Worm (Caenorhabditis elegans) whole organism, L4 larva: ENCODE data around the gene sre-36.

Source experiments
- D1046.2 ChIP-seq: fragments of 200-800 bp; sonication (Bioruptor generic); IDR thresholded peaks from 2 replicates; pipeline ENCODE4 v1.3.6; 2022; ENCODE audit warnings: missing genetic modification characterization, missing compliant biosample characterization
- F10B5.3 ChIP-seq: sonication (generic microtip); optimal IDR thresholded peaks from 2 replicates; lab custom pipeline; 2016; ENCODE audit warnings: mild to moderate bottlenecking, missing genetic modification characterization, missing compliant biosample characterization
- F26F4.8 ChIP-seq: fragments of 200-800 bp; sonication (Bioruptor generic); conservative IDR thresholded peaks from 2 replicates; pipeline ENCODE4 v1.3.6; 2022; ENCODE audit warnings: missing genetic modification characterization, missing compliant biosample characterization
- F44E2.7 ChIP-seq: fragments of 200-800 bp; sonication (Bioruptor generic); IDR thresholded peaks from 2 replicates; pipeline ENCODE4 v2.1.2; 2022; ENCODE audit warnings: missing genetic modification characterization, missing compliant biosample characterization
- R02D3.7 ChIP-seq: fragments of 150-350 bp; sonication (generic microtip); optimal IDR thresholded peaks from 3 replicates; lab custom pipeline; 2014; ENCODE audit warnings: missing biosample characterization, missing genetic modification characterization
- T20F7.1 ChIP-seq: fragments of 200-800 bp; sonication (Bioruptor generic); optimal IDR thresholded peaks from 2 replicates; lab custom pipeline; 2018; ENCODE audit warnings: mild to moderate bottlenecking, missing genetic modification characterization, missing compliant biosample characterization
- Y105C5A.15 ChIP-seq: fragments of 200-800 bp; sonication (Bioruptor generic); IDR thresholded peaks from 2 replicates; pipeline ENCODE4 v1.3.6; 2022; ENCODE audit warnings: missing genetic modification characterization, missing compliant biosample characterization
- Y48G9A.11 ChIP-seq: fragments of 200-800 bp; sonication (Bioruptor generic); IDR thresholded peaks from 2 replicates; pipeline ENCODE4 v1.3.6; 2022; ENCODE audit warnings: missing genetic modification reagents, missing genetic modification characterization, missing compliant biosample characterization
- Y75B8A.6 ChIP-seq: fragments of 200-800 bp; sonication (Bioruptor generic); IDR thresholded peaks from 2 replicates; pipeline ENCODE4 v1.3.6; 2022; ENCODE audit warnings: missing genetic modification reagents, missing genetic modification characterization, missing compliant biosample characterization
- ZK337.2 ChIP-seq: fragments of 200-800 bp; sonication (Bioruptor generic); IDR thresholded peaks from 2 replicates; pipeline ENCODE4 v1.3.6; 2022; ENCODE audit warnings: missing genetic modification reagents, missing genetic modification characterization, missing compliant biosample characterization
- ZK546.5 ChIP-seq, 2 experiments: sonication (generic microtip); optimal IDR thresholded peaks; 2 replicates each; lab custom pipeline; 2017; ENCODE audit warnings: missing biosample characterization in 2 of 2, missing genetic modification characterization in 2 of 2
- aha-1 ChIP-seq: fragments of 150-350 bp; peaks from one replicate; lab custom pipeline; 2014; ENCODE audit warnings: missing biosample characterization, missing genetic modification characterization
- ama-1 ChIP-seq: fragments of 150-350 bp; optimal IDR thresholded peaks from 2 replicates; lab custom pipeline; 2014; ENCODE audit warnings: inconsistent platforms, mixed read lengths
- ceh-28 ChIP-seq: fragments of 150-350 bp; optimal IDR thresholded peaks from 2 replicates; lab custom pipeline; 2014; ENCODE audit warnings: missing biosample characterization, missing genetic modification reagents, missing genetic modification characterization
- ceh-32 ChIP-seq: sonication (generic microtip); optimal IDR thresholded peaks from 2 replicates; lab custom pipeline; 2016; ENCODE audit warnings: mild to moderate bottlenecking, missing genetic modification characterization, missing compliant biosample characterization; ENCODE audit not compliant: poor library complexity
- daf-12 ChIP-seq: fragments of 150-350 bp; optimal IDR thresholded peaks from 2 replicates; lab custom pipeline; 2014; ENCODE audit warnings: missing biosample characterization, missing genetic modification reagents, missing genetic modification characterization
- daf-8 ChIP-seq: fragments of 200-800 bp; sonication (Bioruptor generic); IDR thresholded peaks from 2 replicates; pipeline ENCODE4 v1.3.6; 2022; ENCODE audit warnings: missing genetic modification characterization, missing compliant biosample characterization
- dmd-6 ChIP-seq: fragments of 200-800 bp; sonication (Bioruptor generic); IDR thresholded peaks from 2 replicates; pipeline ENCODE4 v1.3.6; 2022; ENCODE audit warnings: missing genetic modification reagents, missing genetic modification characterization, missing compliant biosample characterization
- dpl-1 ChIP-seq: fragments of 150-350 bp; optimal IDR thresholded peaks from 2 replicates; lab custom pipeline; 2014; ENCODE audit warnings: missing biosample characterization, missing genetic modification reagents, missing genetic modification characterization
- duxl-1 ChIP-seq: sonication (generic microtip); optimal IDR thresholded peaks from 2 replicates; lab custom pipeline; 2016; ENCODE audit warnings: mild to moderate bottlenecking, missing genetic modification characterization, moderate library complexity, missing compliant biosample characterization; ENCODE audit not compliant: poor library complexity
- egl-27 ChIP-seq: sonication (generic microtip); optimal IDR thresholded peaks from 3 replicates; lab custom pipeline; 2017; ENCODE audit warnings: missing biosample characterization, missing genetic modification reagents, missing genetic modification characterization
- fkh-10 ChIP-seq: fragments of 150-350 bp; optimal IDR thresholded peaks from 2 replicates; lab custom pipeline; 2014; ENCODE audit warnings: missing biosample characterization, missing genetic modification reagents, missing genetic modification characterization
- hlh-11 ChIP-seq: fragments of 200-800 bp; sonication (Bioruptor generic); optimal IDR thresholded peaks from 2 replicates; lab custom pipeline; 2018; ENCODE audit warnings: mild to moderate bottlenecking, missing genetic modification characterization, missing compliant biosample characterization
- hmg-1.1 ChIP-seq: fragments of 200-800 bp; sonication (Bioruptor generic); IDR thresholded peaks from 2 replicates; pipeline ENCODE4 v1.3.6; 2022; ENCODE audit warnings: missing genetic modification reagents, missing genetic modification characterization, missing compliant biosample characterization
- jun-1 ChIP-seq: fragments of 150-350 bp; optimal IDR thresholded peaks from 2 replicates; lab custom pipeline; 2014; ENCODE audit warnings: missing biosample characterization, missing genetic modification reagents, missing genetic modification characterization
- lin-1 ChIP-seq: fragments of 200-800 bp; sonication (Bioruptor generic); IDR thresholded peaks from 2 replicates; pipeline ENCODE4 v1.3.6; 2022; ENCODE audit warnings: missing genetic modification reagents, missing genetic modification characterization, missing compliant biosample characterization
- lin-15B ChIP-seq: fragments of 150-350 bp; sonication (generic microtip); optimal IDR thresholded peaks from 3 replicates; lab custom pipeline; 2014; ENCODE audit warnings: missing biosample characterization, missing genetic modification characterization
- lin-38 ChIP-seq: fragments of 200-800 bp; sonication (Bioruptor generic); IDR thresholded peaks from 2 replicates; pipeline ENCODE4 v1.3.6; 2022; ENCODE audit warnings: missing genetic modification reagents, missing genetic modification characterization, missing compliant biosample characterization
- madf-9 ChIP-seq: fragments of 200-800 bp; sonication (Bioruptor generic); conservative IDR thresholded peaks from 2 replicates; pipeline ENCODE4 v1.3.6; 2022; ENCODE audit warnings: missing genetic modification reagents, missing genetic modification characterization, missing compliant biosample characterization
- mdt-29 ChIP-seq: fragments of 200-800 bp; sonication (Bioruptor generic); IDR thresholded peaks from 2 replicates; pipeline ENCODE4 v1.3.6; 2022; ENCODE audit warnings: missing genetic modification reagents, missing genetic modification characterization, missing compliant biosample characterization
- mxl-2 ChIP-seq: fragments of 200-800 bp; sonication (Bioruptor generic); conservative IDR thresholded peaks from 2 replicates; pipeline ENCODE4 v1.3.6; 2022; ENCODE audit warnings: missing genetic modification reagents, missing genetic modification characterization, missing compliant biosample characterization
- mxl-3 ChIP-seq: fragments of 200-800 bp; sonication (Bioruptor generic); optimal IDR thresholded peaks from 2 replicates; lab custom pipeline; 2018; ENCODE audit warnings: mild to moderate bottlenecking, missing genetic modification characterization, missing compliant biosample characterization
- nhr-10 ChIP-seq: fragments of 150-350 bp; optimal IDR thresholded peaks from 2 replicates; lab custom pipeline; 2014; ENCODE audit warnings: missing biosample characterization, missing genetic modification characterization
- nhr-11 ChIP-seq: fragments of 150-350 bp; optimal IDR thresholded peaks from 2 replicates; lab custom pipeline; 2014; ENCODE audit warnings: missing biosample characterization, missing genetic modification characterization
- nhr-237 ChIP-seq: sonication (generic microtip); optimal IDR thresholded peaks from 2 replicates; lab custom pipeline; 2017; ENCODE audit warnings: missing biosample characterization, missing genetic modification characterization
- nhr-48 ChIP-seq: sonication (generic microtip); optimal IDR thresholded peaks from 2 replicates; lab custom pipeline; 2016; ENCODE audit warnings: mild to moderate bottlenecking, missing genetic modification characterization, missing compliant biosample characterization
- nhr-6 ChIP-seq: fragments of 150-350 bp; optimal IDR thresholded peaks from 2 replicates; lab custom pipeline; 2014; ENCODE audit warnings: missing biosample characterization, missing genetic modification characterization
- nhr-76 ChIP-seq: fragments of 150-350 bp; optimal IDR thresholded peaks from 2 replicates; lab custom pipeline; 2014; ENCODE audit warnings: missing biosample characterization, missing genetic modification characterization
- php-3 ChIP-seq: fragments of 200-800 bp; sonication (Bioruptor generic); IDR thresholded peaks from 2 replicates; pipeline ENCODE4 v1.3.6; 2022; ENCODE audit warnings: missing genetic modification reagents, missing genetic modification characterization, missing compliant biosample characterization
- pqm-1 ChIP-seq: sonication (generic microtip); optimal IDR thresholded peaks from 2 replicates; lab custom pipeline; 2017; ENCODE audit warnings: missing biosample characterization, missing genetic modification characterization
- saeg-2 ChIP-seq: fragments of 200-800 bp; sonication (Bioruptor generic); IDR thresholded peaks from 2 replicates; pipeline ENCODE4 v1.3.6; 2022; ENCODE audit warnings: missing genetic modification reagents, missing genetic modification characterization, missing compliant biosample characterization
- skn-1 ChIP-seq: fragments of 150-350 bp; optimal IDR thresholded peaks from 2 replicates; lab custom pipeline; 2014; ENCODE audit warnings: missing biosample characterization, missing genetic modification characterization
- spr-3 ChIP-seq: fragments of 200-800 bp; sonication (Bioruptor generic); optimal IDR thresholded peaks from 2 replicates; lab custom pipeline; 2018; ENCODE audit warnings: mild to moderate bottlenecking, missing genetic modification characterization, missing compliant biosample characterization
- tra-1 ChIP-seq: fragments of 200-800 bp; sonication (Bioruptor generic); IDR thresholded peaks from 2 replicates; pipeline ENCODE4 v1.3.6; 2022; ENCODE audit warnings: missing genetic modification reagents, missing genetic modification characterization, missing compliant biosample characterization
- unc-130 ChIP-seq: sonication (generic microtip); optimal IDR thresholded peaks from 2 replicates; lab custom pipeline; 2016; ENCODE audit warnings: missing genetic modification reagents, missing genetic modification characterization, missing compliant biosample characterization
- zfp-2 ChIP-seq: sonication (generic microtip); optimal IDR thresholded peaks from 2 replicates; lab custom pipeline; 2016; ENCODE audit warnings: mild to moderate bottlenecking, missing genetic modification characterization, missing compliant biosample characterization
- zip-2 ChIP-seq: fragments of 150-350 bp; optimal IDR thresholded peaks from 2 replicates; lab custom pipeline; 2014; ENCODE audit warnings: missing biosample characterization, missing genetic modification characterization

Gene sre-36

DNA sequence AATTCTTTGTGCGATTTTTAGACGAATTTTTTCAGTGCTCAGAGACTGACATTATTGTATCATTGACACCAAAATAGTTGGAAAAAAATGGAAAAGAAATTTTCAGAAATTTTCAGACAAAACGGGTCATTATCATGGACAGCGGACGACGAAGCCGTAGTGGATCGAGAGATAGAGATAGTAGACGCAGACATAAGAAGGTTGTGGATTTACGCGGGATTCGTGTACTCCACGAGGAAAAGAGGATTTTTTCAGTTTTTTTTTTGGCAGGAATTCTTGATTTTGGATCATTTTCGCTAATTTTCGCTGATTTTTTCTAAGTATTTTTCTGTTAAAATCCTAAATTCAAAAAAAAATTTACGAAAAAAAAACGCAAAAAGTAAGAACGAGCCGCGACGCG is 31.9 kb upstream of the sre-36 start, which contains the start of gene W08G11.3 (continued):
- TF ChIP-seq mxl-3 (no peak), mdt-29 (GFP tag; lab: Robert Waterston, UW) (0 out of 2 replicates have a peak, but pooled peaks have one; percentile 29), F10B5.3 (tag; lab: Kevin White, UChicago) (peak; percentile 25), aha-1 (tag; lab: Kevin White, UChicago) (peak; percentile 36)

DNA sequence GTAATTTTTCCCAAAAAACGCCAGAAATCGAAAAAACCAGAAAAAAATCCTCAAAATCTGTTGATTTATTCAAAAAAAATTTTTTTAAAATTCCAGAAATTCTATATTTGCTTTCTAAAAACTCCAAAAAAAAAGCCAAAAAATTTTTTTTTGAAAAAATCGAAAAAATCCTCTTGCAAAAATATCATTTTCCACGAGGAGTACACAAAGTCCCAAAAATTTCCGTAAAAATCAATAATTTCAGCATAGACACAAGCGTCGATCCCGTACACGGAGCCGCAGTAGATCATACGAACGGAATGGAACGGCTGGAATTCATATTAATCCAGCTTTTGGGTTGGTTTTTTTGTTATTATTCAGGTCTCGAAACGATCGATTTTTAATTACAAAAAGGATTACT is 31.3 kb upstream of the sre-36 start:
- TF ChIP-seq nhr-6 (tag; lab: Kevin White, UChicago) (no peak), hmg-1.1 (GFP tag; lab: Robert Waterston, UW) (no peak), lin-1 (GFP tag; lab: Robert Waterston, UW) (no peak), zip-2 (tag; lab: Kevin White, UChicago) (no peak), egl-27 (tag; lab: Kevin White, UChicago) (no peak), dmd-6 (GFP tag; lab: Robert Waterston, UW) (no peak)

DNA sequence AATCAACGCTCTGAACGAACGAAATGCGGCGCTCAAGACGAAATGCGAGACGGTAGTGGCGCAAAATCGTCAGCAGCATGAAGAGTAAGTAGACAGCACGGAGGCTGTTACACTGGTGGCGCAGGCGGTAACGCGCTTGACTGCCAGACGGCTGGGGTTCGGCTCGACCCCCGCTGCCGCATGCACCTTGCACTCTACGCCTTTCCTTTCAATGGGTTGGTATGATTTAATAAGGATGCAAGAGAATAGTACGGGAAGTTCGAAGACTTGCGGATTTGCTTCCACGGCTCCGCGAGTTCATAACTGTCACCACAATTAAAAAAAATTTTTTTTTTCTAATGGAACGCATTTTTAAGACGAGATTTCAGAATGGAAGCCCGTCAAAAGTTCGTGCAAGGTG is 29.4 kb upstream of the sre-36 start:
- TF ChIP-seq mxl-2 (GFP tag; lab: Robert Waterston, UW), result peak; percentile 72; the same call in 1 of the 2 replicates
- TF ChIP-seq ceh-32 (tag; lab: Kevin White, UChicago), result peak; percentile 9
- TF ChIP-seq tra-1, result peak; percentile 88
- peak; percentile 80 for TF ChIP-seq Y48G9A.11 (GFP tag; lab: Robert Waterston, UW)
- peak; percentile 84 for TF ChIP-seq lin-38 (GFP tag; lab: Robert Waterston, UW)
- TF ChIP-seq F10B5.3 (tag; lab: Kevin White, UChicago), result peak; percentile 70
- peak; percentile 83 for TF ChIP-seq spr-3
- peak; percentile 82 for TF ChIP-seq Y75B8A.6 (GFP tag; lab: Robert Waterston, UW)
- TF ChIP-seq daf-12 (tag; lab: Kevin White, UChicago), result no peak
- TF ChIP-seq ZK337.2, result peak; percentile 83
- TF ChIP-seq hmg-1.1 (GFP tag; lab: Robert Waterston, UW), result peak; percentile 91
- no peak for TF ChIP-seq daf-8 (GFP tag; lab: Robert Waterston, UW)
- no peak for TF ChIP-seq nhr-76 (tag; lab: Kevin White, UChicago)
- peak; percentile 82 for TF ChIP-seq lin-1 (GFP tag; lab: Robert Waterston, UW)
- no peak for TF ChIP-seq nhr-10 (tag; lab: Kevin White, UChicago)
- no peak for TF ChIP-seq T20F7.1
- TF ChIP-seq ama-1 (lab: Kevin White, UChicago), result no peak
- TF ChIP-seq aha-1 (tag; lab: Kevin White, UChicago), result peak; percentile 98
- TF ChIP-seq ZK546.5 (tag; optimal IDR thresholded peaks at IDR 0.05; lab: Kevin White, UChicago), result no peak
- no peak for TF ChIP-seq saeg-2 (GFP tag; lab: Robert Waterston, UW)
- peak; percentile 80 for TF ChIP-seq php-3
- TF ChIP-seq nhr-48 (tag; lab: Kevin White, UChicago), result peak; percentile 74
- TF ChIP-seq R02D3.7, result no peak
- TF ChIP-seq ceh-28, result no peak
- peak; percentile 68 for TF ChIP-seq hlh-11 (tag; lab: Kevin White, UChicago)
- peak; percentile 43 for TF ChIP-seq nhr-6 (tag; lab: Kevin White, UChicago)
- peak; percentile 65 for TF ChIP-seq jun-1 (tag; lab: Kevin White, UChicago)
- peak; percentile 73 for TF ChIP-seq unc-130 (GFP tag; lab: Kevin White, UChicago)
- peak; percentile 37 for TF ChIP-seq nhr-11 (tag; lab: Kevin White, UChicago)
- TF ChIP-seq pqm-1, result peak; percentile 42
- no peak for TF ChIP-seq fkh-10
- TF ChIP-seq nhr-237 (tag; lab: Kevin White, UChicago), result no peak
- peak; percentile 83 for TF ChIP-seq Y105C5A.15 (GFP tag; lab: Robert Waterston, UW)
- peak; percentile 75 for TF ChIP-seq madf-9 (GFP tag; lab: Robert Waterston, UW)
- no peak for TF ChIP-seq lin-15B (tag; lab: Kevin White, UChicago)
- TF ChIP-seq duxl-1 (tag; lab: Kevin White, UChicago), result peak; percentile 74
- peak; percentile 91 for TF ChIP-seq D1046.2 (GFP tag; lab: Robert Waterston, UW)
- no peak for TF ChIP-seq skn-1 (tag; lab: Kevin White, UChicago)
- TF ChIP-seq F26F4.8 (GFP tag; lab: Robert Waterston, UW), result peak; percentile 82; the same call in 1 of the 2 replicates
- 0 out of 2 replicates have a peak, but pooled peaks have one; percentile 65 for TF ChIP-seq F44E2.7 (GFP tag; lab: Robert Waterston, UW)
- peak; percentile 78 for TF ChIP-seq dmd-6 (GFP tag; lab: Robert Waterston, UW)
- peak; percentile 48 for TF ChIP-seq dpl-1 (GFP tag; lab: Kevin White, UChicago)
- TF ChIP-seq zfp-2 (tag; lab: Kevin White, UChicago), result peak; percentile 62
